Fruit fly (Drosophila melanogaster) whole organism, embryonic: ENCODE measurements around the gene CG6254.

Experiments
- Atf6 ChIP-seq: fragments of 200-800 bp; sonication (Bioruptor generic); IDR thresholded peaks from 2 replicates; pipeline ENCODE4 v1.3.6; 2022; ENCODE audit warnings: missing biosample characterization, missing genetic modification characterization
- Bgb ChIP-seq: fragments of 200-800 bp; sonication (Bioruptor generic); IDR thresholded peaks from 2 replicates; pipeline ENCODE4 v1.3.6; 2022; ENCODE audit warnings: missing biosample characterization, missing genetic modification characterization; ENCODE audit not compliant: partially characterized antibody
- CG12769 ChIP-seq: fragments of 200-800 bp; sonication (Bioruptor generic); optimal IDR thresholded peaks from 2 replicates; lab custom pipeline; 2019; ENCODE audit warnings: missing biosample characterization, mild to moderate bottlenecking, missing genetic modification characterization, moderate library complexity
- CG13287 ChIP-seq: fragments of 200-800 bp; sonication (Bioruptor generic); IDR thresholded peaks from 2 replicates; pipeline ENCODE4 v1.3.6; 2022; ENCODE audit warnings: missing biosample characterization, missing genetic modification characterization; ENCODE audit not compliant: partially characterized antibody
- CG14710 ChIP-seq: fragments of 200-800 bp; sonication (Bioruptor generic); optimal IDR thresholded peaks from 3 replicates; lab custom pipeline; 2019; ENCODE audit warnings: missing biosample characterization, mild to moderate bottlenecking, missing genetic modification characterization, moderate library complexity
- CG15011 ChIP-seq: fragments of 200-800 bp; sonication (Bioruptor generic); optimal IDR thresholded peaks from 3 replicates; lab custom pipeline; 2018; ENCODE audit warnings: missing biosample characterization, mild to moderate bottlenecking, missing genetic modification characterization
- CG16813 ChIP-seq: fragments of 200-800 bp; sonication (Bioruptor generic); IDR thresholded peaks from 3 replicates; pipeline ENCODE4 v1.3.6; 2022; ENCODE audit warnings: missing biosample characterization, missing genetic modification characterization; ENCODE audit not compliant: partially characterized antibody
- CG17359 ChIP-seq: fragments of 200-800 bp; sonication (Bioruptor generic); optimal IDR thresholded peaks from 3 replicates; lab custom pipeline; 2018; ENCODE audit warnings: missing biosample characterization, mild to moderate bottlenecking, missing genetic modification characterization, moderate library complexity
- CG17612 ChIP-seq: fragments of 200-800 bp; sonication (Bioruptor generic); IDR thresholded peaks from 2 replicates; pipeline ENCODE4 v1.3.6; 2022; ENCODE audit warnings: missing biosample characterization, missing genetic modification characterization
- CG1792 ChIP-seq: fragments of 200-800 bp; sonication (Bioruptor generic); optimal IDR thresholded peaks from 2 replicates; lab custom pipeline; 2016; ENCODE audit warnings: missing biosample characterization, missing genetic modification characterization
- CG2199 ChIP-seq: fragments of 200-800 bp; sonication (Bioruptor generic); IDR thresholded peaks from 3 replicates; pipeline ENCODE4 v1.3.6; 2022; ENCODE audit warnings: missing biosample characterization, missing genetic modification characterization
- CG30403 ChIP-seq: fragments of 200-800 bp; sonication (Bioruptor generic); optimal IDR thresholded peaks from 3 replicates; lab custom pipeline; 2016; ENCODE audit warnings: missing biosample characterization, missing genetic modification characterization
- CG3065 ChIP-seq: fragments of 200-800 bp; sonication (Bioruptor generic); optimal IDR thresholded peaks from 2 replicates; lab custom pipeline; 2016; ENCODE audit warnings: missing biosample characterization, missing genetic modification characterization
- CG3407 ChIP-seq: fragments of 200-800 bp; sonication (Bioruptor generic); optimal IDR thresholded peaks from 2 replicates; lab custom pipeline; 2018; ENCODE audit warnings: missing biosample characterization, mild to moderate bottlenecking, missing genetic modification characterization
- CG4328 ChIP-seq: fragments of 200-800 bp; sonication (Bioruptor generic); optimal IDR thresholded peaks from 3 replicates; lab custom pipeline; 2017; ENCODE audit warnings: missing biosample characterization, missing genetic modification reagents, missing genetic modification characterization
- CG43689 ChIP-seq: fragments of 200-800 bp; sonication (Bioruptor generic); IDR thresholded peaks from 2 replicates; pipeline ENCODE4 v1.3.6; 2022; ENCODE audit warnings: missing biosample characterization, missing genetic modification characterization
- CG6254 ChIP-seq: fragments of 200-800 bp; sonication (Bioruptor generic); optimal IDR thresholded peaks from 3 replicates; lab custom pipeline; 2017; ENCODE audit warnings: mild to moderate bottlenecking, missing biosample characterization, missing genetic modification reagents, missing genetic modification characterization
- CG6272 ChIP-seq: fragments of 200-800 bp; sonication (Bioruptor generic); IDR thresholded peaks from 2 replicates; pipeline ENCODE4 v1.3.6; 2022; ENCODE audit warnings: missing biosample characterization, missing genetic modification characterization
- CG7271 ChIP-seq: fragments of 200-800 bp; sonication (Bioruptor generic); optimal IDR thresholded peaks from 2 replicates; lab custom pipeline; 2018; ENCODE audit warnings: missing biosample characterization, mild to moderate bottlenecking, missing genetic modification characterization, moderate library complexity
- CG8290 ChIP-seq, 3 experiments: fragments of 200-800 bp; sonication (Bioruptor generic); optimal IDR thresholded peaks; 2 replicates each; lab custom pipeline; 2016 to 2019; ENCODE audit warnings: missing biosample characterization in 3 of 3, missing genetic modification characterization in 3 of 3, mild to moderate bottlenecking in 2 of 3, moderate library complexity in 1 of 3
- CG9817 ChIP-seq: fragments of 200-800 bp; sonication (Bioruptor generic); optimal IDR thresholded peaks from 2 replicates; lab custom pipeline; 2018; ENCODE audit warnings: missing biosample characterization, mild to moderate bottlenecking, missing genetic modification characterization, moderate library complexity
- CG9932 ChIP-seq: fragments of 200-800 bp; sonication (Bioruptor generic); IDR thresholded peaks from 2 replicates; pipeline ENCODE4 v1.3.6; 2022; ENCODE audit warnings: missing biosample characterization, missing genetic modification characterization
- Chrac-16 ChIP-seq: fragments of 200-800 bp; sonication (Bioruptor generic); optimal IDR thresholded peaks from 3 replicates; lab custom pipeline; 2016; ENCODE audit warnings: missing biosample characterization, missing genetic modification characterization
- Dfd ChIP-seq, 2 experiments: fragments of >200 bp; optimal IDR thresholded peaks; 2 replicates each; lab custom pipeline; 2017; ENCODE audit warnings: missing biosample characterization in 2 of 2, missing genetic modification characterization in 2 of 2
- Fer2 ChIP-seq: fragments of 200-800 bp; sonication (Bioruptor generic); optimal IDR thresholded peaks from 2 replicates; lab custom pipeline; 2018; ENCODE audit warnings: missing biosample characterization, mild to moderate bottlenecking, missing genetic modification characterization, moderate library complexity
- H2.0 ChIP-seq: fragments of 200-800 bp; sonication (Bioruptor generic); IDR thresholded peaks from 2 replicates; pipeline ENCODE4 v1.3.6; 2022; ENCODE audit warnings: missing biosample characterization, missing genetic modification characterization
- MTF-1 ChIP-seq: fragments of 200-800 bp; sonication (Bioruptor generic); optimal IDR thresholded peaks from 2 replicates; lab custom pipeline; 2018; ENCODE audit warnings: missing biosample characterization, mild to moderate bottlenecking, missing genetic modification characterization, borderline replicate concordance
- NfI ChIP-seq: fragments of 200-800 bp; sonication (Bioruptor generic); optimal IDR thresholded peaks from 3 replicates; lab custom pipeline; 2018; ENCODE audit warnings: missing biosample characterization, mild to moderate bottlenecking, missing genetic modification characterization, moderate library complexity
- Oaz ChIP-seq: fragments of 200-800 bp; sonication (Bioruptor generic); IDR thresholded peaks from 2 replicates; pipeline ENCODE4 v1.3.6; 2022; ENCODE audit warnings: missing biosample characterization, missing genetic modification characterization
- Taf1 ChIP-seq: fragments of 200-800 bp; sonication (Bioruptor generic); IDR thresholded peaks from 2 replicates; pipeline ENCODE4 v1.3.6; 2022; ENCODE audit warnings: missing biosample characterization, missing genetic modification characterization
- Tbp ChIP-seq: fragments of >200 bp; optimal IDR thresholded peaks from 2 replicates; lab custom pipeline; 2018; ENCODE audit warnings: missing biosample characterization, missing genetic modification characterization
- ara ChIP-seq: fragments of 200-800 bp; sonication (Bioruptor generic); IDR thresholded peaks from 2 replicates; pipeline ENCODE4 v1.3.6; 2022; ENCODE audit warnings: missing biosample characterization, missing genetic modification characterization
- chinmo ChIP-seq: fragments of 200-800 bp; sonication (Bioruptor generic); IDR thresholded peaks from 4 replicates; pipeline ENCODE4 v1.3.6; 2022; ENCODE audit warnings: missing biosample characterization, missing genetic modification characterization; ENCODE audit not compliant: partially characterized antibody
- cwo ChIP-seq: fragments of 200-800 bp; sonication (Bioruptor generic); optimal IDR thresholded peaks from 3 replicates; lab custom pipeline; 2017; ENCODE audit warnings: missing biosample characterization, missing genetic modification characterization, mild to moderate bottlenecking, moderate library complexity, missing genetic modification reagents
- fd96Cb ChIP-seq: fragments of 200-800 bp; sonication (Bioruptor generic); optimal IDR thresholded peaks from 2 replicates; lab custom pipeline; 2018; ENCODE audit warnings: missing biosample characterization, mild to moderate bottlenecking, missing genetic modification characterization, moderate library complexity
- gsb ChIP-seq: fragments of 200-800 bp; sonication (Bioruptor generic); IDR thresholded peaks from 2 replicates; pipeline ENCODE4 v1.3.6; 2022; ENCODE audit warnings: missing biosample characterization, missing genetic modification characterization
- her ChIP-seq: fragments of 200-800 bp; sonication (Bioruptor generic); optimal IDR thresholded peaks from 2 replicates; lab custom pipeline; 2016; ENCODE audit warnings: missing biosample characterization, missing genetic modification characterization
- jumu ChIP-seq: fragments of 200-800 bp; sonication (Bioruptor generic); optimal IDR thresholded peaks from 3 replicates; lab custom pipeline; 2016; ENCODE audit warnings: missing biosample characterization, missing genetic modification characterization
- kay ChIP-seq: fragments of 200-800 bp; sonication (Bioruptor generic); optimal IDR thresholded peaks from 2 replicates; lab custom pipeline; 2016; ENCODE audit warnings: missing biosample characterization, missing genetic modification characterization
- knrl ChIP-seq: fragments of 200-800 bp; sonication (Bioruptor generic); IDR thresholded peaks from 3 replicates; pipeline ENCODE4 v1.3.6; 2022; ENCODE audit warnings: missing biosample characterization, missing genetic modification characterization; ENCODE audit not compliant: partially characterized antibody
- maf-S ChIP-seq: fragments of 200-800 bp; sonication (Bioruptor generic); optimal IDR thresholded peaks from 2 replicates; lab custom pipeline; 2016; ENCODE audit warnings: missing biosample characterization, missing genetic modification characterization
- nau ChIP-seq: fragments of 200-800 bp; sonication (Bioruptor generic); optimal IDR thresholded peaks from 3 replicates; lab custom pipeline; 2017; ENCODE audit warnings: missing biosample characterization, mild to moderate bottlenecking, missing genetic modification characterization, missing genetic modification reagents
- nom ChIP-seq: fragments of 200-800 bp; sonication (Bioruptor generic); optimal IDR thresholded peaks from 2 replicates; lab custom pipeline; 2017; ENCODE audit warnings: missing biosample characterization, missing genetic modification characterization, mild to moderate bottlenecking, moderate library complexity, missing genetic modification reagents
- phol ChIP-seq: fragments of 200-800 bp; sonication (Bioruptor generic); optimal IDR thresholded peaks from 3 replicates; lab custom pipeline; 2018; ENCODE audit warnings: missing biosample characterization, mild to moderate bottlenecking, missing genetic modification characterization, moderate library complexity
- row ChIP-seq: fragments of 200-800 bp; sonication (Bioruptor generic); IDR thresholded peaks from 3 replicates; pipeline ENCODE4 v1.3.6; 2022; ENCODE audit warnings: missing biosample characterization, missing genetic modification characterization
- run ChIP-seq: fragments of 200-800 bp; sonication (Bioruptor generic); optimal IDR thresholded peaks from 3 replicates; lab custom pipeline; 2018; ENCODE audit warnings: missing biosample characterization, mild to moderate bottlenecking, missing genetic modification characterization
- seq ChIP-seq: fragments of 200-800 bp; sonication (Bioruptor generic); IDR thresholded peaks from 2 replicates; pipeline ENCODE4 v1.3.6; 2022; ENCODE audit warnings: missing biosample characterization, missing genetic modification characterization
- sima ChIP-seq: fragments of 200-800 bp; sonication (Bioruptor generic); optimal IDR thresholded peaks from 2 replicates; lab custom pipeline; 2016; ENCODE audit warnings: missing biosample characterization, missing genetic modification characterization
- tin ChIP-seq: fragments of 200-800 bp; sonication (Bioruptor generic); optimal IDR thresholded peaks from 3 replicates; lab custom pipeline; 2016; ENCODE audit warnings: missing biosample characterization, missing genetic modification characterization
- wdn ChIP-seq: fragments of 200-800 bp; sonication (Bioruptor generic); IDR thresholded peaks from 2 replicates; pipeline ENCODE4 v1.3.6; 2022; ENCODE audit warnings: missing biosample characterization, missing genetic modification characterization

The CG6254 gene

dm6 chr3R:10109938-10110337 lies 51.2 kb downstream of the CG6254 start, which contains the start of gene Fmr1 (continued):
- peak; percentile 46; the same call in 2 of the 3 replicates for TF ChIP-seq CG16813 (GFP tag; lab: Robert Waterston, UW)
- no peak for TF ChIP-seq CG3065
- no peak for TF ChIP-seq CG4328
- TF ChIP-seq kay (GFP tag; lab: Kevin White, UChicago) = peak; percentile 56
- TF ChIP-seq Oaz = no peak
- no peak for TF ChIP-seq fd96Cb (tag; lab: Kevin White, UChicago)
- TF ChIP-seq Bgb = no peak
- TF ChIP-seq seq (GFP tag; lab: Robert Waterston, UW) = no peak
- peak; percentile 49; the same call in 1 of the 3 replicates for TF ChIP-seq knrl
- TF ChIP-seq CG17612 (GFP tag; lab: Robert Waterston, UW) = no peak
- TF ChIP-seq her (GFP tag; lab: Kevin White, UChicago) = no peak
- no peak for TF ChIP-seq CG3407 (GFP tag; lab: Kevin White, UChicago)
- TF ChIP-seq MTF-1 (GFP tag; lab: Kevin White, UChicago) = no peak
- peak; percentile 18 for TF ChIP-seq Chrac-16 (GFP tag; lab: Kevin White, UChicago)
- no peak for TF ChIP-seq H2.0 (GFP tag; lab: Robert Waterston, UW)
- no peak for TF ChIP-seq chinmo (GFP tag; lab: Robert Waterston, UW)
- TF ChIP-seq wdn (GFP tag; lab: Robert Waterston, UW) = no peak
- TF ChIP-seq CG43689 (GFP tag; lab: Robert Waterston, UW) = no peak
- peak; percentile 33 for TF ChIP-seq Fer2 (tag; lab: Kevin White, UChicago)
- TF ChIP-seq tin = peak; percentile 29
- no peak for TF ChIP-seq CG7271
- peak; percentile 75 for TF ChIP-seq CG12769 (tag; lab: Kevin White, UChicago)
- peak; percentile 40; the same call in 1 of the 2 replicates for TF ChIP-seq CG6272
- TF ChIP-seq run (tag; lab: Kevin White, UChicago) = no peak
- TF ChIP-seq ara = no peak
- TF ChIP-seq CG9932 (GFP tag; lab: Robert Waterston, UW) = peak; percentile 79
- peak; percentile 71 for TF ChIP-seq CG9817 (tag; lab: Kevin White, UChicago)
- TF ChIP-seq CG6254 (GFP tag; lab: Kevin White, UChicago) = no peak
- TF ChIP-seq CG13287 (GFP tag; lab: Robert Waterston, UW) = no peak; the same call in 1 of the 2 replicates
- TF ChIP-seq Tbp (GFP tag; lab: Kevin White, UChicago) = no peak
- peak; percentile 40; the same call in 1 of the 2 replicates for TF ChIP-seq Atf6 (GFP tag; lab: Robert Waterston, UW)
- TF ChIP-seq nau (GFP tag; lab: Kevin White, UChicago) = no peak
- TF ChIP-seq sima (GFP tag; lab: Kevin White, UChicago) = no peak
- 0 out of 3 replicates have a peak, but pooled peaks have one; percentile 51 for TF ChIP-seq CG2199 (GFP tag; lab: Robert Waterston, UW)
- no peak for TF ChIP-seq cwo (GFP tag; lab: Kevin White, UChicago)
- TF ChIP-seq NfI (GFP tag; lab: Kevin White, UChicago) = peak; percentile 67
- TF ChIP-seq Taf1 = no peak
- peak; percentile 52 for TF ChIP-seq CG1792 (GFP tag; lab: Kevin White, UChicago)
- TF ChIP-seq CG14710 (tag; lab: Kevin White, UChicago) = peak; percentile 87
- TF ChIP-seq Dfd (GFP tag; optimal IDR thresholded peaks at IDR 0.05; lab: Kevin White, UChicago) = no peak
- TF ChIP-seq phol (tag; lab: Kevin White, UChicago) = peak; percentile 74
- TF ChIP-seq nom = no peak
- peak; percentile 69 for TF ChIP-seq jumu (GFP tag; lab: Kevin White, UChicago)
- TF ChIP-seq CG8290 (GFP tag; optimal IDR thresholded peaks at IDR 0.05; lab: Kevin White, UChicago) = peak; percentile 52
- peak in 1 of 2 experiments; percentile 80 for TF ChIP-seq CG8290 (tag; optimal IDR thresholded peaks at IDR 0.05; lab: Kevin White, UChicago)
- TF ChIP-seq gsb (GFP tag; lab: Robert Waterston, UW) = no peak
- peak; percentile 70 for TF ChIP-seq row (GFP tag; lab: Robert Waterston, UW)
- peak; percentile 58 for TF ChIP-seq CG30403
- TF ChIP-seq CG15011 (GFP tag; lab: Kevin White, UChicago) = no peak
- TF ChIP-seq maf-S (GFP tag; lab: Kevin White, UChicago) = peak; percentile 52
- TF ChIP-seq CG17359 (tag; lab: Kevin White, UChicago) = no peak
